Fruit fly (Drosophila melanogaster): Measurements from ENCODE around the gene CG34174.

Gene CG34174

DNA sequence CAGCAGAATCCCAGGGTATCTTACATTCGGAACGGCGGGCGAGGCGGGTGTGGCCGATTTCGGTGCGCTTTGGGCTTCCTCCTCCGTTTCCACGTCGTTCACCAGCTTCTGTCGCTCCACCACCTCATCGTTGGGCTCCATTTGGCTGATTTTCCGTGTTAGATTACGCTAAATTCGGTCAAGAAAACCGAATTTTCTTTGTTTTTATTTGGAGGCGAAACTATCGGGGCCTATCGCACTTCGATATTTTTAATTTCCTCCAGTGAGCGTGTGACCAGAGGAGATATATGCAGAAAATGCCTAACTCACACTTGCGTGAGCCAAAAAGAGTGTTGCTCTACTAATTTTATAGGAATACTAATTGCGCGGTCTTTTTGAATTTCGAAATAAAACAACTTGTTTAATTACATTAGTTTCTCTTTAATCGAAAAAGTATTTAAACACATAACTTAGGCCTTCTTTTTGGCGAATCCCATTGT lies 21.9 kb upstream of the CG34174 start, which contains the start of gene CG10874 (continued):
- TF ChIP-seq HmgD (GFP tag; optimal IDR thresholded peaks at IDR 0.05) (peak; percentile 51), CrebB (tag; optimal IDR thresholded peaks at IDR 0.05) (peak; percentile 14), Opbp (GFP tag; IDR thresholded peaks at IDR 0.05; ENCODE audit: partially characterized antibody) (no peak), nmo (GFP tag; optimal IDR thresholded peaks at IDR 0.05) (peak; percentile 56), CG3995 (GFP tag; optimal IDR thresholded peaks at IDR 0.05) (no peak), her (GFP tag; optimal IDR thresholded peaks at IDR 0.05) (peak; percentile 100), otp (GFP tag; IDR thresholded peaks at IDR 0.05) (no peak), CHES-1-like (GFP tag; optimal IDR thresholded peaks at IDR 0.05) (no peak), CG6854 (GFP tag; optimal IDR thresholded peaks at IDR 0.05) (no peak), CG10979 (tag; optimal IDR thresholded peaks at IDR 0.05) (peak; percentile 4), Fer2 (tag; optimal IDR thresholded peaks at IDR 0.05) (no peak), Vsx1 (GFP tag; optimal IDR thresholded peaks at IDR 0.05) (no peak), Pdp1 (GFP tag; optimal IDR thresholded peaks at IDR 0.05) (no peak), ro (GFP tag; IDR thresholded peaks at IDR 0.05) (no peak), CG4328 (GFP tag; optimal IDR thresholded peaks at IDR 0.05) (no peak), CG13894 (tag; optimal IDR thresholded peaks at IDR 0.05) (peak; percentile 66), Sox100B (GFP tag; optimal IDR thresholded peaks at IDR 0.05) (no peak), Bdp1 (GFP tag; optimal IDR thresholded peaks at IDR 0.05) (no peak), CG11456 (GFP tag; IDR thresholded peaks at IDR 0.05) (no peak), CG6683 (GFP tag; optimal IDR thresholded peaks at IDR 0.05) (no peak), CG18599 (GFP tag; optimal IDR thresholded peaks at IDR 0.05) (no peak), Dek (tag; optimal IDR thresholded peaks at IDR 0.05) (peak; percentile 17), CG12769 (tag; optimal IDR thresholded peaks at IDR 0.05) (peak; percentile 10), Sry-δ (GFP tag; optimal IDR thresholded peaks at IDR 0.05) (peak; percentile 71), CG14965 (GFP tag; optimal IDR thresholded peaks at IDR 0.05; ENCODE audit: borderline replicate concordance) (no peak), en (GFP tag; optimal IDR thresholded peaks at IDR 0.05) (no peak), tll (GFP tag; optimal IDR thresholded peaks at IDR 0.05) (no peak), CG5245 (GFP tag; optimal IDR thresholded peaks at IDR 0.05) (no peak), Gsc (GFP tag; IDR thresholded peaks at IDR 0.05) (no peak), CG14050 (GFP tag; IDR thresholded peaks at IDR 0.05) (no peak), sc (optimal IDR thresholded peaks at IDR 0.05) (no peak), sc (GFP tag; optimal IDR thresholded peaks at IDR 0.05) (no peak), cato (GFP tag; optimal IDR thresholded peaks at IDR 0.05; ENCODE audit: borderline replicate concordance) (no peak), CG8290 (GFP tag; optimal IDR thresholded peaks at IDR 0.05) (peak; percentile 23), CG8290 (tag; optimal IDR thresholded peaks at IDR 0.05) (peak in 1 of 2 experiments; percentile 62), fu2 (GFP tag; optimal IDR thresholded peaks at IDR 0.05) (no peak), CG7745 (tag; optimal IDR thresholded peaks at IDR 0.05) (no peak), ERR (GFP tag; optimal IDR thresholded peaks at IDR 0.05) (no peak), Spps (tag; optimal IDR thresholded peaks at IDR 0.05) (no peak), CG15696 (tag; optimal IDR thresholded peaks at IDR 0.05) (no peak), salm (tag; optimal IDR thresholded peaks at IDR 0.05) (no peak), bbx (GFP tag; IDR thresholded peaks at IDR 0.05; ENCODE audit: partially characterized antibody) (no peak), CG11695 (GFP tag; IDR thresholded peaks at IDR 0.05) (no peak), trh (GFP tag; optimal IDR thresholded peaks at IDR 0.05) (no peak), CG18764 (GFP tag; optimal IDR thresholded peaks at IDR 0.05) (peak; percentile 98), Bgb (GFP tag; IDR thresholded peaks at IDR 0.05; ENCODE audit: partially characterized antibody) (no peak), CG14710 (tag; optimal IDR thresholded peaks at IDR 0.05) (peak; percentile 100), CG30020 (tag; optimal IDR thresholded peaks at IDR 0.05) (peak; percentile 17), CG3726 (GFP tag; IDR thresholded peaks at IDR 0.05) (no peak), pum (GFP tag; optimal IDR thresholded peaks at IDR 0.05) (no peak), ham (GFP tag; IDR thresholded peaks at IDR 0.05) (no peak)

All from whole organism, embryonic.